Worm (Caenorhabditis elegans): ENCODE data around the gene Y38H6C.20.
"Not testable (repeated sequence)": the region's sequence is repeated elsewhere in the genome, so short reads cannot be mapped to it uniquely, and the experiment has no call there.

The Y38H6C.20 gene

DNA sequence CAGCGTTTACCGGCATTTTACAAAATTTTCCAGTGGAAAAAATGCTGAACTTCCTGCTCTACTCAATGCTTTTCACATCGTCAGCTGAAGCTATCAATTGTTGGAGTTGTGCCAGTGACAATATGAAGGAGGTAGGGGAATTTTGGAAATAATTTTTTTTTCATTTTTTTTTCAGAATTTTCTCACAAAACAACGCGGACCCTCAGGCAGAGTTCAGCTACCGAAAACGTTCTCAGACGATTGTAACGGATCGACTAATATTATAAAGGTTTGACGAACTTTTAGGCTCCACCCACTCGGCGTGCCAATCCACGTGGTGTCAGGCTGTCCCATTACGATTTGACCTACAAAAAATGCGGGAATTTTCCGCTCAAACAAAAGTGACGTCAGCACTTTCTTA, 28.5 kb upstream of the Y38H6C.20 start, which contains the start of gene F26F2.8:
Gene F26F2.8 (plus strand): TSS at position 13 of the 400 bp plus-strand sequence.
- no peak for TF ChIP-seq nhr-25 (tag; optimal IDR thresholded peaks at IDR 0.05)
- no peak for TF ChIP-seq mab-5 (tag; optimal IDR thresholded peaks at IDR 0.05)
- no peak for TF ChIP-seq unc-39 (tag; optimal IDR thresholded peaks at IDR 0.05)
- TF ChIP-seq nhr-129 (tag; optimal IDR thresholded peaks at IDR 0.05): no peak
- no peak for TF ChIP-seq sem-4 (tag; optimal IDR thresholded peaks at IDR 0.05)
- no peak for TF ChIP-seq nhr-11 (tag; optimal IDR thresholded peaks at IDR 0.05)
- no peak for TF ChIP-seq snpc-4 (tag; optimal IDR thresholded peaks at IDR 0.05)
- TF ChIP-seq R02D3.7 (tag; optimal IDR thresholded peaks at IDR 0.05): no peak
- no peak for TF ChIP-seq mdl-1 (tag; optimal IDR thresholded peaks at IDR 0.05)
- no peak for TF ChIP-seq Y55F3AM.14 (GFP tag; optimal IDR thresholded peaks at IDR 0.05)
- TF ChIP-seq nhr-12 (tag; optimal IDR thresholded peaks at IDR 0.05): no peak
- no peak for TF ChIP-seq unc-62 (GFP tag; optimal IDR thresholded peaks at IDR 0.05)
- no peak for TF ChIP-seq mbf-1 (tag; optimal IDR thresholded peaks at IDR 0.05)
- no peak for TF ChIP-seq alr-1 (tag; optimal IDR thresholded peaks at IDR 0.05)
- TF ChIP-seq ztf-4 (tag; optimal IDR thresholded peaks at IDR 0.05): no peak

DNA sequence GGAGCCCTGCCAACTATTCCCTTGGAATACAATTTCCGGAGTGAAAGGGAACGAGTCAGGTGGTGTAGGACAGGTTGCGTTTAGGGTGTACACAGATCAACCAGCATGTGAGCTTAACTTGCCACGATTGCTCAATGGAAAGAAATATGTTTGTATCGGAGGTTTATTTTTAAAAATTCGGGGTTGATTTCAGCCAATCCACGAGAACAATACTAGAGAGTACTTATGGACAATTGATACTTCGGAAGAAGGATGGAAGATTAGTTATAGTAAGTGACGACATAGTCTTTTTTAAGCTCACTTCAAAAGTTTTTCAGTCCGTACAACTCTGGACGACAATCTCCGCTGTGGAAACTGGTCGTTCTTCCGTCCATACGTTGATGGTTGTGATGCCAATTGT, 23.9 kb upstream of the Y38H6C.20 start:
- no peak for TF ChIP-seq lin-11 (tag; optimal IDR thresholded peaks at IDR 0.05)
- TF ChIP-seq nhr-77 (tag; optimal IDR thresholded peaks at IDR 0.05): no peak
- no peak for TF ChIP-seq ceh-16 (tag; optimal IDR thresholded peaks at IDR 0.05)
- no peak for TF ChIP-seq elt-1 (tag; optimal IDR thresholded peaks at IDR 0.05)
- TF ChIP-seq blmp-1 (tag; optimal IDR thresholded peaks at IDR 0.05; ENCODE audit: insufficient read depth): no peak
- no peak for TF ChIP-seq F13H6.1 (tag; optimal IDR thresholded peaks at IDR 0.05)
- no peak for TF ChIP-seq fos-1 (tag; optimal IDR thresholded peaks at IDR 0.05)
- TF ChIP-seq nhr-10 (tag; optimal IDR thresholded peaks at IDR 0.05): no peak
- TF ChIP-seq unc-62 (GFP tag; optimal IDR thresholded peaks at IDR 0.05): no peak
- TF ChIP-seq unc-39 (tag; optimal IDR thresholded peaks at IDR 0.05): no peak
- no peak for TF ChIP-seq sem-4 (tag; optimal IDR thresholded peaks at IDR 0.05)
- TF ChIP-seq peb-1 (tag; optimal IDR thresholded peaks at IDR 0.05): no peak
- TF ChIP-seq skn-1 (tag; optimal IDR thresholded peaks at IDR 0.05): no peak
- TF ChIP-seq dmd-4 (tag; optimal IDR thresholded peaks at IDR 0.05): no peak
- TF ChIP-seq unc-55 (GFP tag; optimal IDR thresholded peaks at IDR 0.05): no peak
- TF ChIP-seq egl-27 (tag; optimal IDR thresholded peaks at IDR 0.05): no peak
- no peak for TF ChIP-seq sma-9 (GFP tag; optimal IDR thresholded peaks at IDR 0.05)
- TF ChIP-seq sma-9 (tag; optimal IDR thresholded peaks at IDR 0.05): no peak
- TF ChIP-seq ama-1 (optimal IDR thresholded peaks at IDR 0.05): no peak

DNA sequence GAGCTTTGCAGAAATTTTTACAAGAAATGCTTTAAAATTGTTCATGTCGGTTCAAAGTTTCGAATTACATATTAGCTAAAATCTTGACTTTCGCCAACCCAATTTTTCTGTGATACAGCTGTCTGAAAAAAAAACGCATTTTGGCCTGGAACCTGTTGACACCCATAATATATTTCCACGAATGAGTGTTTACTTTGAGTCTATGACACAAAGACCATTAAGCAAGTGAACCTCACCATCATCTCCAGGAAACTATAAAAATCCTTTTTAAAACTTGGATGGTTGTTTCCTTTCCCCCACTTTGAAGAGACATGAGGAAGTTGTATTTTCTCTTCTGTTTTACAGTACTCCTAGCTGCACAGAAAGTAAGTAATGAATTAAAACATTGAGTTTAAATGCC, 23.3 kb upstream of the Y38H6C.20 start, which contains the start of gene clec-263:
Gene clec-263 (plus strand): TSS at position 301 of the 400 bp plus-strand sequence.
- no peak for TF ChIP-seq elt-3 (tag; optimal IDR thresholded peaks at IDR 0.05)
- no peak for TF ChIP-seq lin-39 (tag; optimal IDR thresholded peaks at IDR 0.05)
- no peak for TF ChIP-seq fos-1 (tag; optimal IDR thresholded peaks at IDR 0.05)
- TF ChIP-seq unc-55 (GFP tag; optimal IDR thresholded peaks at IDR 0.05): no peak

- TF ChIP-seq sma-3 (GFP tag; optimal IDR thresholded peaks at IDR 0.05) (no peak), nhr-23 (tag; optimal IDR thresholded peaks at IDR 0.05) (no peak), ceh-16 (tag; optimal IDR thresholded peaks at IDR 0.05) (no peak), elt-3 (tag; optimal IDR thresholded peaks at IDR 0.05) (no peak), crh-2 (tag; optimal IDR thresholded peaks at IDR 0.05) (no peak), skn-1 (tag; optimal IDR thresholded peaks at IDR 0.05) (no peak), peb-1 (tag; optimal IDR thresholded peaks at IDR 0.05) (no peak), ztf-11 (tag; optimal IDR thresholded peaks at IDR 0.05) (no peak), nhr-21 (tag; optimal IDR thresholded peaks at IDR 0.05) (no peak)
Observed at ce11 chrV:20573392-20573791, 22.4 kb upstream of the Y38H6C.20 start, which contains the start of gene F26F2.5. TSS of gene F26F2.5 (plus strand) at chrV:20573692.

- not testable (repeated sequence) for TF ChIP-seq nhr-12 (tag; optimal IDR thresholded peaks at IDR 0.05); ceh-82 (tag; optimal IDR thresholded peaks at IDR 0.05); ztf-1 (GFP tag; conservative IDR thresholded peaks at IDR 0.05)
Observed at ce11 chrV:20568995-20569394, 18.0 kb upstream of the Y38H6C.20 start, which contains the start of gene F26F2.4. TSS of gene F26F2.4 (plus strand) at chrV:20569295.
